Worm (Caenorhabditis elegans) whole organism, L1 larva: Measurements from ENCODE around the gene sms-1.

ENCODE experiments used
- alr-1 ChIP-seq: fragments of 200-800 bp; sonication (Bioruptor generic); optimal IDR thresholded peaks from 2 replicates; lab custom pipeline; 2018; ENCODE audit warnings: borderline replicate concordance, mild to moderate bottlenecking, missing genetic modification characterization, missing compliant biosample characterization
- blmp-1 ChIP-seq: fragments of 150-350 bp; optimal IDR thresholded peaks from 2 replicates; lab custom pipeline; 2014; ENCODE audit warnings: missing biosample characterization, missing genetic modification characterization

DNA sequence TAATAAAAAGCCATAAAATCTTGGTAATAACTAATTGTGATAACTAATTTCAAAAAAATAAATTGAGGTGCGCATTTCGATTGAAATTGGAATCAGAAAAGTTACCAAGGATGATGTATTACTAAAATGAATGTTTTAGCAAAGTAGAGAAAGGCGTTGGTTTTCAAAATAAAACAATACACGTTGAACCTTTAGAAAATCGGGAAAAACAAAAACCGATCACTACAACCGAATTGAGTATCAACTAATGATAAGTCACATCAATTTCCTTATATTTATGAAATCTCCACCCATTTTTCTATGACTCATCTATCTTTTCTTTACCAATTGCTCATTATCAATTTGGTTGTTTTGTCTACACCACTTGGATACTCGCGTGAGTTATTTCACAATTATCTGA, 2.4 kb upstream of the sms-1 start, which contains the start of gene H21P03.10:
- no peak for TF ChIP-seq blmp-1
- no peak for TF ChIP-seq alr-1 (tag; lab: Kevin White, UChicago)
